Worm (Caenorhabditis elegans) whole organism, L2 larva: ENCODE data around the gene hlh-14.

Experiments
- R02D3.7 ChIP-seq: fragments of 150-350 bp; optimal IDR thresholded peaks from 2 replicates; lab custom pipeline; 2014; ENCODE audit warnings: missing biosample characterization, missing genetic modification characterization
- ceh-82 ChIP-seq: fragments of 150-350 bp; optimal IDR thresholded peaks from 2 replicates; lab custom pipeline; 2014; ENCODE audit warnings: missing biosample characterization, missing genetic modification characterization
- crh-2 ChIP-seq: sonication (generic microtip); optimal IDR thresholded peaks from 2 replicates; lab custom pipeline; 2017; ENCODE audit warnings: missing biosample characterization, missing genetic modification characterization
- dmd-4 ChIP-seq: sonication (generic microtip); optimal IDR thresholded peaks from 2 replicates; lab custom pipeline; 2017; ENCODE audit warnings: missing biosample characterization, missing genetic modification characterization
- elt-3 ChIP-seq: sonication (generic microtip); optimal IDR thresholded peaks from 2 replicates; lab custom pipeline; 2017; ENCODE audit warnings: missing biosample characterization, missing genetic modification characterization
- fos-1 ChIP-seq: fragments of 150-350 bp; optimal IDR thresholded peaks from 2 replicates; lab custom pipeline; 2014; ENCODE audit warnings: missing biosample characterization, missing genetic modification characterization
- lin-13 ChIP-seq: fragments of 150-350 bp; optimal IDR thresholded peaks from 2 replicates; lab custom pipeline; 2014; ENCODE audit warnings: missing biosample characterization, missing genetic modification reagents, missing genetic modification characterization
- lsy-2 ChIP-seq, 2 experiments: fragments of 150-350 bp in 1 of 2; sonication (generic microtip) in 1 of 2; optimal IDR thresholded peaks; 2 replicates each; lab custom pipeline; 2014 to 2017; ENCODE audit warnings: missing biosample characterization in 2 of 2, missing genetic modification characterization in 2 of 2
- mab-5 ChIP-seq: fragments of 150-350 bp; optimal IDR thresholded peaks from 2 replicates; lab custom pipeline; 2014; ENCODE audit warnings: missing biosample characterization, missing genetic modification characterization
- nhr-23 ChIP-seq: fragments of 150-350 bp; optimal IDR thresholded peaks from 2 replicates; lab custom pipeline; 2014; ENCODE audit warnings: missing biosample characterization, missing genetic modification reagents, missing genetic modification characterization
- nhr-6 ChIP-seq: fragments of 150-350 bp; optimal IDR thresholded peaks from 2 replicates; lab custom pipeline; 2014; ENCODE audit warnings: missing biosample characterization, missing genetic modification characterization
- nhr-77 ChIP-seq: fragments of 150-350 bp; optimal IDR thresholded peaks from 2 replicates; lab custom pipeline; 2014; ENCODE audit warnings: missing biosample characterization, missing genetic modification characterization
- unc-55 ChIP-seq: fragments of 150-350 bp; sonication (generic microtip); optimal IDR thresholded peaks from 3 replicates; lab custom pipeline; 2014; ENCODE audit warnings: missing biosample characterization, missing genetic modification reagents, missing genetic modification characterization

- TF ChIP-seq nhr-23 (no peak), mab-5 (tag; lab: Kevin White, UChicago) (no peak), lsy-2 (tag; optimal IDR thresholded peaks at IDR 0.05; lab: Kevin White, UChicago) (no peak), fos-1 (tag; lab: Kevin White, UChicago) (peak; percentile 35), nhr-77 (no peak), nhr-6 (tag; lab: Kevin White, UChicago) (no peak), ceh-82 (no peak), lin-13 (GFP tag; lab: Kevin White, UChicago) (no peak), dmd-4 (tag; lab: Kevin White, UChicago) (no peak), elt-3 (no peak), R02D3.7 (no peak), crh-2 (tag; lab: Kevin White, UChicago) (peak; percentile 1), unc-55 (GFP tag; lab: Kevin White, UChicago) (no peak)
Observed at ce11 chrII:5772547-5773142, 34.0 kb upstream of the hlh-14 start.
